Fruit fly (Drosophila melanogaster): Measurements from ENCODE around the gene C1GalTA.

C1GalTA gene

DNA sequence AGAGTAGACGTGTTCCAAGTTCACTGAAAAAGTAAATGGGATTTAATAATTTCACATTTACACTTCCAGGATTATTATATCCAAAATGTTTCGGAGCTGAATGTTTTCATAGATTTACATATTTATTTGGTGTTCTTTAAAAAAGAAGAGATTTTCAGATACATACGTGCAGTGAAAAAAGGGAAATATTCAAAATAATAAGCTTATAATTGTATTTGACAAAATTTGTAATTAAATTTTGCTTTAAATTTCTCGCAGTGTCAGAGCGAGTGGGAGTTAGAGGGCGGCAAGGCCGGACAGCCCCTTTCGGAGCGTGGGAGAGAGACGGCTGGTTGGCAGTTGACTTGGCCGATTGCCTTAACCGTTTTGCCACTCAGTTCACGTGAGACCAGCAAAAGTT, 14.0 kb downstream of the C1GalTA start, which contains the start of gene Tsp29Fb (continued):
- TF ChIP-seq CG14014 (GFP tag; IDR thresholded peaks at IDR 0.05): peak; percentile 73
- TF ChIP-seq dysf (GFP tag; IDR thresholded peaks at IDR 0.05): peak; percentile 81; the same call in 2 of the 3 replicates
- TF ChIP-seq dpn (GFP tag; optimal IDR thresholded peaks at IDR 0.05): peak; percentile 45 to 65
- TF ChIP-seq CG11695 (GFP tag; IDR thresholded peaks at IDR 0.05): peak; percentile 68; the same call in 1 of the 3 replicates
- TF ChIP-seq Fer1 (GFP tag; optimal IDR thresholded peaks at IDR 0.05): peak; percentile 91
- peak; percentile 12 for TF ChIP-seq Jarid2 (GFP tag; optimal IDR thresholded peaks at IDR 0.05)
- no peak for TF ChIP-seq Mes4 (GFP tag; optimal IDR thresholded peaks at IDR 0.05)
- no peak for TF ChIP-seq CG4360 (GFP tag; IDR thresholded peaks at IDR 0.05)
- TF ChIP-seq bowl (GFP tag; IDR thresholded peaks at IDR 0.05): no peak
- TF ChIP-seq Nf-YA (GFP tag; IDR thresholded peaks at IDR 0.05): peak; percentile 45; the same call in 1 of the 2 replicates
- TF ChIP-seq sd (tag; optimal IDR thresholded peaks at IDR 0.05): peak; percentile 13
- peak; percentile 60 for TF ChIP-seq CG12219 (GFP tag; optimal IDR thresholded peaks at IDR 0.05)
- no peak for TF ChIP-seq CTCF (GFP tag; optimal IDR thresholded peaks at IDR 0.05)
- peak; percentile 80 for TF ChIP-seq tgo (GFP tag; IDR thresholded peaks at IDR 0.05)
- peak; percentile 50 for TF ChIP-seq schlank (tag; optimal IDR thresholded peaks at IDR 0.05)
- peak; percentile 71 for TF ChIP-seq CG7786 (GFP tag; optimal IDR thresholded peaks at IDR 0.05)
- peak; percentile 0 for TF ChIP-seq CG4617 (GFP tag; optimal IDR thresholded peaks at IDR 0.05; ENCODE audit: borderline replicate concordance)
- TF ChIP-seq CG4424 (GFP tag; optimal IDR thresholded peaks at IDR 0.05): peak; percentile 54
- peak; percentile 28 for TF ChIP-seq tx (GFP tag; optimal IDR thresholded peaks at IDR 0.05)
- peak; percentile 69 for TF ChIP-seq ftz-f1 (GFP tag; optimal IDR thresholded peaks at IDR 0.05)
- TF ChIP-seq D (optimal IDR thresholded peaks at IDR 0.05): no peak
- TF ChIP-seq D (GFP tag; optimal IDR thresholded peaks at IDR 0.05): peak; percentile 56
- TF ChIP-seq Sry-δ (GFP tag; optimal IDR thresholded peaks at IDR 0.05): peak; percentile 7
- no peak for TF ChIP-seq ERR (GFP tag; optimal IDR thresholded peaks at IDR 0.05)
- peak; percentile 52 for TF ChIP-seq CG10267 (tag; optimal IDR thresholded peaks at IDR 0.05)
- TF ChIP-seq jigr1 (GFP tag; IDR thresholded peaks at IDR 0.05): 0 out of 3 replicates have a peak, but pooled peaks have one; percentile 11
- TF ChIP-seq shn (GFP tag; optimal IDR thresholded peaks at IDR 0.05): peak; percentile 48
- peak; percentile 72 for TF ChIP-seq CG12299 (tag; optimal IDR thresholded peaks at IDR 0.05)
- peak; percentile 88 for TF ChIP-seq CG7839 (tag; optimal IDR thresholded peaks at IDR 0.05)
- TF ChIP-seq bcd (GFP tag; optimal IDR thresholded peaks at IDR 0.05): peak; percentile 75
- no peak for TF ChIP-seq zfh1 (GFP tag; IDR thresholded peaks at IDR 0.05)
- TF ChIP-seq scrt (GFP tag; optimal IDR thresholded peaks at IDR 0.05): peak; percentile 76
- TF ChIP-seq pho (GFP tag; optimal IDR thresholded peaks at IDR 0.05): peak; percentile 60
- TF ChIP-seq aop (GFP tag; IDR thresholded peaks at IDR 0.05): no peak
- no peak for TF ChIP-seq CG17912 (GFP tag; optimal IDR thresholded peaks at IDR 0.05)
- peak; percentile 1 for TF ChIP-seq cato (GFP tag; optimal IDR thresholded peaks at IDR 0.05; ENCODE audit: borderline replicate concordance)
- TF ChIP-seq Hmr (GFP tag; optimal IDR thresholded peaks at IDR 0.05): peak; percentile 87
- peak; percentile 89 for TF ChIP-seq Med (GFP tag)
- peak; percentile 40 for TF ChIP-seq lbe (GFP tag; optimal IDR thresholded peaks at IDR 0.05)
- TF ChIP-seq otp (GFP tag; IDR thresholded peaks at IDR 0.05): no peak
- TF ChIP-seq hbn (GFP tag; IDR thresholded peaks at IDR 0.05; ENCODE audit: partially characterized antibody): no peak
- TF ChIP-seq oc (tag; optimal IDR thresholded peaks at IDR 0.05): peak; percentile 38
- TF ChIP-seq Xbp1 (GFP tag; optimal IDR thresholded peaks at IDR 0.05): peak; percentile 77
- no peak for TF ChIP-seq Gsc (GFP tag; IDR thresholded peaks at IDR 0.05)
- TF ChIP-seq CG10543 (GFP tag; optimal IDR thresholded peaks at IDR 0.05): peak; percentile 77
- peak; percentile 35; the same call in 1 of the 2 replicates for TF ChIP-seq ap (GFP tag; IDR thresholded peaks at IDR 0.05)
- TF ChIP-seq CG11093 (GFP tag; IDR thresholded peaks at IDR 0.05): peak; percentile 65; the same call in 2 of the 3 replicates
- peak; percentile 47; the same call in 1 of the 3 replicates for TF ChIP-seq H15 (GFP tag; IDR thresholded peaks at IDR 0.05)
- TF ChIP-seq dan (GFP tag; IDR thresholded peaks at IDR 0.05): no peak
- peak; percentile 60 for TF ChIP-seq CG6689 (GFP tag; IDR thresholded peaks at IDR 0.05)
- no peak for TF ChIP-seq grn (GFP tag; optimal IDR thresholded peaks at IDR 0.05)
- TF ChIP-seq dmrt11E (tag; optimal IDR thresholded peaks at IDR 0.05): no peak

Measured in whole organism, embryonic.